Fruit fly (Drosophila melanogaster): ENCODE data around the gene Gyc76C.

- no peak for TF ChIP-seq Usf (GFP tag; optimal IDR thresholded peaks at IDR 0.05)
- no peak for TF ChIP-seq sna (GFP tag; IDR thresholded peaks at IDR 0.05; ENCODE audit: partially characterized antibody)
- no peak for TF ChIP-seq CG3163 (GFP tag; optimal IDR thresholded peaks at IDR 0.05)
- TF ChIP-seq CG9609 (GFP tag; optimal IDR thresholded peaks at IDR 0.05) = no peak
Observed at dm6 chr3L:19792717-19793437, 492 bp downstream of the Gyc76C start.
